Worm (Caenorhabditis elegans) whole organism, L4 larva: ENCODE data around the gene fipr-8.

ENCODE experiments used
- F10B5.3 ChIP-seq: sonication (generic microtip); optimal IDR thresholded peaks from 2 replicates; lab custom pipeline; 2016; ENCODE audit warnings: mild to moderate bottlenecking, missing genetic modification characterization, missing compliant biosample characterization
- F49E8.2 ChIP-seq: sonication (generic microtip); optimal IDR thresholded peaks from 2 replicates; lab custom pipeline; 2016; ENCODE audit warnings: missing compliant biosample characterization, mild to moderate bottlenecking, missing genetic modification characterization, borderline replicate concordance
- R02D3.7 ChIP-seq: fragments of 150-350 bp; sonication (generic microtip); optimal IDR thresholded peaks from 3 replicates; lab custom pipeline; 2014; ENCODE audit warnings: missing biosample characterization, missing genetic modification characterization
- Y48G9A.11 ChIP-seq: fragments of 200-800 bp; sonication (Bioruptor generic); IDR thresholded peaks from 2 replicates; pipeline ENCODE4 v1.3.6; 2022; ENCODE audit warnings: missing genetic modification reagents, missing genetic modification characterization, missing compliant biosample characterization
- ceh-20 ChIP-seq: fragments of 200-800 bp; sonication (Bioruptor generic); IDR thresholded peaks from 2 replicates; pipeline ENCODE4 v1.3.6; 2022; ENCODE audit warnings: missing genetic modification reagents, missing genetic modification characterization, missing compliant biosample characterization
- ceh-32 ChIP-seq: sonication (generic microtip); optimal IDR thresholded peaks from 2 replicates; lab custom pipeline; 2016; ENCODE audit warnings: mild to moderate bottlenecking, missing genetic modification characterization, missing compliant biosample characterization; ENCODE audit not compliant: poor library complexity
- ceh-44 ChIP-seq: fragments of 200-800 bp; sonication (Bioruptor generic); IDR thresholded peaks from 2 replicates; pipeline ENCODE4 v1.3.6; 2022; ENCODE audit warnings: missing genetic modification reagents, missing genetic modification characterization, missing compliant biosample characterization
- ces-1 ChIP-seq: fragments of 150-350 bp; sonication (generic microtip); optimal IDR thresholded peaks from 4 replicates; lab custom pipeline; 2014; ENCODE audit warnings: missing biosample characterization, missing genetic modification reagents, missing genetic modification characterization
- daf-19 ChIP-seq: fragments of 200-800 bp; sonication (Bioruptor generic); conservative IDR thresholded peaks from 2 replicates; pipeline ENCODE4 v1.3.6; 2022; ENCODE audit warnings: missing genetic modification characterization, missing compliant biosample characterization
- fkh-10 ChIP-seq: fragments of 150-350 bp; optimal IDR thresholded peaks from 2 replicates; lab custom pipeline; 2014; ENCODE audit warnings: missing biosample characterization, missing genetic modification reagents, missing genetic modification characterization
- fos-1 ChIP-seq: fragments of 150-350 bp; optimal IDR thresholded peaks from 2 replicates; lab custom pipeline; 2014; ENCODE audit warnings: missing biosample characterization, missing genetic modification characterization
- lin-29 ChIP-seq: fragments of 200-800 bp; sonication (Bioruptor generic); IDR thresholded peaks from 2 replicates; pipeline ENCODE4 v1.3.6; 2022; ENCODE audit warnings: missing genetic modification reagents, missing genetic modification characterization, missing compliant biosample characterization
- madf-5 ChIP-seq, 2 experiments: fragments of 200-800 bp; sonication (Bioruptor generic); IDR thresholded peaks; 2 replicates each; pipeline ENCODE4 v1.3.6; 2022; ENCODE audit warnings: missing compliant biosample characterization in 2 of 2, missing genetic modification characterization in 2 of 2
- mdl-1 ChIP-seq, 2 experiments: fragments of 150-350 bp in 1 of 2; sonication (generic microtip) in 1 of 2; optimal IDR thresholded peaks; 2 replicates each; lab custom pipeline; 2014 to 2017; ENCODE audit warnings: missing biosample characterization in 2 of 2, missing genetic modification characterization in 2 of 2
- mep-1 ChIP-seq: fragments of 150-350 bp; sonication (generic microtip); optimal IDR thresholded peaks from 3 replicates; lab custom pipeline; 2014; ENCODE audit warnings: missing biosample characterization, missing genetic modification characterization
- mxl-3 ChIP-seq: fragments of 200-800 bp; sonication (Bioruptor generic); optimal IDR thresholded peaks from 2 replicates; lab custom pipeline; 2018; ENCODE audit warnings: mild to moderate bottlenecking, missing genetic modification characterization, missing compliant biosample characterization
- nhr-11 ChIP-seq: fragments of 150-350 bp; optimal IDR thresholded peaks from 2 replicates; lab custom pipeline; 2014; ENCODE audit warnings: missing biosample characterization, missing genetic modification characterization
- nhr-111 ChIP-seq: fragments of 200-800 bp; sonication (Bioruptor generic); optimal IDR thresholded peaks from 2 replicates; lab custom pipeline; 2018; ENCODE audit warnings: mild to moderate bottlenecking, missing genetic modification characterization, missing compliant biosample characterization
- nhr-28 ChIP-seq: fragments of 150-350 bp; optimal IDR thresholded peaks from 2 replicates; lab custom pipeline; 2014; ENCODE audit warnings: missing biosample characterization, missing genetic modification characterization
- nhr-48 ChIP-seq: sonication (generic microtip); optimal IDR thresholded peaks from 2 replicates; lab custom pipeline; 2016; ENCODE audit warnings: mild to moderate bottlenecking, missing genetic modification characterization, missing compliant biosample characterization
- nhr-6 ChIP-seq: fragments of 150-350 bp; optimal IDR thresholded peaks from 2 replicates; lab custom pipeline; 2014; ENCODE audit warnings: missing biosample characterization, missing genetic modification characterization
- pha-4 ChIP-seq, 2 experiments: fragments of 150-350 bp in 1 of 2; fragments of 200-800 bp in 1 of 2; sonication (Bioruptor generic) in 1 of 2; IDR thresholded peaks in 1 of 2; optimal IDR thresholded peaks in 1 of 2; 2 replicates each; pipeline versions ENCODE4 v1.3.6 to Lab custom; 2014 to 2022; ENCODE audit warnings: missing genetic modification characterization in 2 of 2, missing genetic modification reagents in 2 of 2, missing biosample characterization in 1 of 2, missing compliant biosample characterization in 1 of 2
- pqm-1 ChIP-seq: sonication (generic microtip); optimal IDR thresholded peaks from 2 replicates; lab custom pipeline; 2017; ENCODE audit warnings: missing biosample characterization, missing genetic modification characterization
- set-16 ChIP-seq: fragments of 200-800 bp; sonication (Bioruptor generic); IDR thresholded peaks from 2 replicates; pipeline ENCODE4 v1.3.6; 2022; ENCODE audit warnings: missing genetic modification reagents, missing genetic modification characterization, missing compliant biosample characterization
- spr-3 ChIP-seq: fragments of 200-800 bp; sonication (Bioruptor generic); optimal IDR thresholded peaks from 2 replicates; lab custom pipeline; 2018; ENCODE audit warnings: mild to moderate bottlenecking, missing genetic modification characterization, missing compliant biosample characterization
- unc-39 ChIP-seq: sonication (generic microtip); optimal IDR thresholded peaks from 2 replicates; lab custom pipeline; 2017; ENCODE audit warnings: missing biosample characterization, missing genetic modification characterization
- unc-62 ChIP-seq, 3 experiments: fragments of 150-350 bp in 1 of 3; sonication (generic microtip); optimal IDR thresholded peaks in 2 of 3; peaks in 1 of 3; 1 replicate in 1 of 3; 2 replicates in 2 of 3; lab custom pipeline; 2014 to 2017; ENCODE audit warnings: missing biosample characterization in 3 of 3, missing genetic modification characterization in 3 of 3, missing genetic modification reagents in 3 of 3, missing genotype in 1 of 3
- zag-1 ChIP-seq: fragments of 150-350 bp; optimal IDR thresholded peaks from 2 replicates; lab custom pipeline; 2014; ENCODE audit warnings: missing biosample characterization, missing genetic modification characterization
- zfp-3 ChIP-seq: fragments of 200-800 bp; sonication (Bioruptor generic); conservative IDR thresholded peaks from 2 replicates; pipeline ENCODE4 v1.3.6; 2022; ENCODE audit warnings: missing genetic modification reagents, missing genetic modification characterization, missing compliant biosample characterization
- ztf-11 ChIP-seq: fragments of 150-350 bp; optimal IDR thresholded peaks from 2 replicates; lab custom pipeline; 2014; ENCODE audit warnings: missing biosample characterization, missing genetic modification characterization

fipr-8 gene

ce11 chrV:10229222-10229879, 10.4 kb downstream of the fipr-8 start, which contains the start of the genes pyt-1 and fipr-7:
Gene pyt-1 (minus strand): TSS chrV:10229322.
Gene fipr-7 (plus strand): TSS chrV:10229829.
- TF ChIP-seq daf-19 (GFP tag; lab: Robert Waterston, UW), result no peak
- no peak for TF ChIP-seq ztf-11 (tag; lab: Kevin White, UChicago)
- TF ChIP-seq fkh-10 (GFP tag; lab: Kevin White, UChicago), result no peak

ce11 chrV:10228360-10228759, 11.4 kb downstream of the fipr-8 start, which contains the start of gene fipr-4:
Gene fipr-4 (minus strand): TSS chrV:10228460.
- TF ChIP-seq madf-5 (GFP tag; IDR thresholded peaks at IDR 0.05; lab: Robert Waterston, UW), result no peak
- no peak for TF ChIP-seq mep-1 (tag; lab: Kevin White, UChicago)
- TF ChIP-seq ces-1, result no peak
- TF ChIP-seq, all 104 proteins: peak for 0

ce11 chrV:10227333-10227732, 12.4 kb downstream of the fipr-8 start, which contains the start of gene ttr-19:
Gene ttr-19 (minus strand): TSS chrV:10227433.
- TF ChIP-seq pha-4 (GFP tag; IDR thresholded peaks at IDR 0.05; lab: Robert Waterston, UW) (no peak), pha-4 (tag; optimal IDR thresholded peaks at IDR 0.05; lab: Kevin White, UChicago) (no peak), Y48G9A.11 (no peak), fkh-10 (GFP tag; lab: Kevin White, UChicago) (no peak), lin-29 (no peak), ceh-44 (no peak), pqm-1 (tag; lab: Kevin White, UChicago) (no peak), nhr-111 (no peak), nhr-11 (tag; lab: Kevin White, UChicago) (no peak), fos-1 (tag; lab: Kevin White, UChicago) (no peak), spr-3 (GFP tag; lab: Kevin White, UChicago) (no peak)

- TF ChIP-seq F10B5.3 (tag; lab: Kevin White, UChicago) (no peak), nhr-6 (tag; lab: Kevin White, UChicago) (no peak), nhr-28 (tag; lab: Kevin White, UChicago) (peak; percentile 39)
- TF ChIP-seq, all 104 proteins: peak for 1
Observed at ce11 chrV:10225610-10226009, 14.2 kb downstream of the fipr-8 start, which contains the start of gene daf-36. Gene daf-36 (minus strand): TSS chrV:10225710.

- TF ChIP-seq ceh-20 (no peak), mdl-1 (tag; optimal IDR thresholded peaks at IDR 0.05; lab: Kevin White, UChicago) (no peak), pqm-1 (tag; lab: Kevin White, UChicago) (peak; percentile 73), ceh-32 (no peak), nhr-48 (tag; lab: Kevin White, UChicago) (no peak), unc-62 (GFP tag; optimal IDR thresholded peaks at IDR 0.05 in 1 of 2; lab: Kevin White, UChicago) (no peak), unc-62 (tag; optimal IDR thresholded peaks at IDR 0.05; lab: Kevin White, UChicago) (no peak), lin-29 (no peak), nhr-28 (tag; lab: Kevin White, UChicago) (peak; percentile 76), fkh-10 (GFP tag; lab: Kevin White, UChicago) (no peak)
Observed at ce11 chrV:10224619-10225018, 15.1 kb downstream of the fipr-8 start.

ce11 chrV:10222007-10222406, 17.8 kb downstream of the fipr-8 start, which contains the start of gene C12D8.20:
Gene C12D8.20 (plus strand): TSS chrV:10222307.
- TF ChIP-seq mxl-3 (GFP tag; lab: Kevin White, UChicago), result no peak
- no peak for TF ChIP-seq set-16
- TF ChIP-seq ceh-20, result no peak
- no peak for TF ChIP-seq unc-39 (tag; lab: Kevin White, UChicago)
- no peak for TF ChIP-seq zfp-3 (GFP tag; lab: Robert Waterston, UW)
- no peak for TF ChIP-seq R02D3.7 (tag; lab: Kevin White, UChicago)
- no peak for TF ChIP-seq unc-62 (GFP tag; optimal IDR thresholded peaks at IDR 0.05 in 1 of 2; lab: Kevin White, UChicago)
- TF ChIP-seq unc-62 (tag; optimal IDR thresholded peaks at IDR 0.05; lab: Kevin White, UChicago), result no peak
- no peak for TF ChIP-seq madf-5 (GFP tag; IDR thresholded peaks at IDR 0.05; lab: Robert Waterston, UW)
- no peak for TF ChIP-seq F49E8.2
- TF ChIP-seq zag-1, result no peak
